Fruit fly (Drosophila melanogaster) whole organism, larva: ENCODE data around the gene CG7115.
"Not testable (repeated sequence)": the region's sequence is repeated elsewhere in the genome, so short reads cannot be mapped to it uniquely, and the experiment has no call there.

Source experiments
- noc ChIP-seq: fragments of 200-800 bp; sonication (Bioruptor generic); optimal IDR thresholded peaks from 3 replicates; lab custom pipeline; 2019; ENCODE audit warnings: missing biosample characterization, mild to moderate bottlenecking, missing genetic modification characterization, moderate library complexity

CG7115 gene

dm6 chr2L:7838024-7838423 lies 17.1 kb downstream of the CG7115 start:
- TF ChIP-seq noc, result no peak

- no peak for TF ChIP-seq noc
Measured at dm6 chr2L:7840152-7840551, 19.2 kb downstream of the CG7115 start, which contains the start of gene CG14537. TSS of gene CG14537 (plus strand) at chr2L:7840452.

DNA sequence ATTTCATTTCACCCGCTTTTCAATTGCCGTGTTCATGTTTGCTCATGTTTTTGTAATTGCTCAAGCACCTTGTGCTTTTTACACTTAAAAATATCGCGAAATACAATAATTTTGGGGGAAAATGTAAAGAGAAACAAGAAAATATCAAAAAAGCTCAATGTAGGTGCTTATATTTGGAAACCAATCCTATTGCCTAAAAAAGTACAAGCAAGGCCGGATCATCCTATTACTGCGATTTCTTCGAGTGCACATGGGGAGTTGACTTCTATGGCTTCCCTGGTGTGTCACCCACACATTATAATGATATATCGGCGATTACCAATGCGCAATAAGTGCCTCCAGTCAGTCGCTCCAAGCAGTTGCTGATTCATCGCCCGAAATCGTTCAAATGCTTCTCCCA lies 20.3 kb downstream of the CG7115 start:
- TF ChIP-seq noc, result no peak

DNA sequence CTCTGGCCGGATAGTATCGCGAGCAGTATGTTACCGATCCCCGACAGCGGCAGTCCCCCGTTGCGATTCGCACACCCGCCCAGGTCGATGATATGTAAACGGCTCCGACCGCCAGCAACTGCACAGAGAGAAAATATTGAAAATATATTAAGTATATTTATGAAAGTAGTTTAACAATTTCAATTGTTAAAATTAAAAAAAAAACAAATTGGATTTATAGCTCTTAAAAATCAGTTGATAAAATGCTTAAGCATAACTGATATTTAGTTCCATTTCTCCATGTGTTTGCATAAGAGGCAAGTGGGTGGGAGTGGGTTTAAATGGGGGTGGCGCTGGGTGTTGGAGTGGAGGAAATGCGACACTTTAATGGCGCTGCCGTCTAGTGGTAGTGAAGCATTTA lies 28.5 kb downstream of the CG7115 start:
- TF ChIP-seq noc, result no peak

DNA sequence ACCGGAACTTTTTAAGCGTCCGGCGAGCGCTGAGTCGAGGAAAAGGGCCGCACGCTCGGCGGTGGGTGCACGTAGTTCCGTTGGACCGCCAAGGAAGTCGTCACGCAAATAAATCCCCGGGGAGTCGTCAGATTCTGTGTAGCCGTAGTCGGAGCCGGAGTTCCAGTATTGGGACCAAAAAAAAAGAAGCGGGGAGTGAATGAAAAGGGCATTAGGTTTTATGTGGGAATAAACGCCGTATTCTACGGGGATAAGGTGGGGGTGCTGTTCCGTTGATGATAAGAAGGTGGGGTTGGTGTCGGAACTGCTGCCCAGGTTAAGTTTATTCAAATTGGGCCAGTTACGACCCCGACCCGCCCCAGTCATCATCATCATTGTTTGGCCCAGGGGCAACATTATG lies 29.5 kb downstream of the CG7115 start:
- no peak for TF ChIP-seq noc

DNA sequence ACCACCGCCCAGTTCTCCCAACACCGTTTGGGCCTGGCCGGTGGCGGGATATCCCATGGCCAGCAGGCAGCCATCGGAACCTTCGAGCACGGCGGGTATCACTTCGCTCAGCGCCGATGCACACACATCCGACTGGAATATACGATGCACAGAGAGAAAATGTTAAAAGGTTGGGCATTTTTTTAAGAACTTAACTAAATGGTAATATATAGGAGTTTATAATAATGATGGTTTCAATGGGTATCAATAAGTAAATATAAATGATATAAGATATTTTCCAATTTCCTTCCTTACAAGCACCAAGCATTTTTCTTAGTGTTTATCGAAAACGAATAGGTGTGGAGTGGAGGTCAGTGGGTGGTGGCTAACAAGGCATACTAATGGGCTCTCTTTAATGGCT lies 30.7 kb downstream of the CG7115 start:
- TF ChIP-seq noc, result no peak

DNA sequence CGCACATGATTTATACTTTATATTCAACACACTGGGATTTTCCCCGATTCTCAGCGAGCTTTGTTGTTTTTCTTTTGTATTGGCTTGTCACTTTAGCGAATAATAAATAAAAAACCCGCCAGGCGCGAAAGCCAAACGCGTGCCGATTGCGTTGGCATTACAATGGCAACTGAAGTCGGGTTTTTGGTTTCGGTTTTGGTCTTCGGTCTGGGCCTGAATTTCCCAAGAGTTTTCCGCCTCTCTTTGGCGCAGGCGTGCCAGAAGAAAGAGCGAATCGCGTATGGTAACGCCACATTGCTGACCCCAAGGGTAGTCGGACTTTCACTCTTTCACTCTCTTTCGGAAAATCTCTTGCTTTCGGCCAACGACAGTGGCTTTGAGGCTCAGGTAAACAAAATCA lies 34.2 kb downstream of the CG7115 start, which contains the start of gene CG14535:
TSS of gene CG14535 (minus strand) at position 368 of the 400 bp plus-strand sequence.
- no peak for TF ChIP-seq noc

- not testable (repeated sequence) for TF ChIP-seq noc
Measured at dm6 chr2L:7856380-7857127, 35.6 kb downstream of the CG7115 start, which contains the start of gene lectin-28C. TSS of gene lectin-28C (plus strand) at chr2L:7857077.

dm6 chr2L:7860739-7861138 lies 39.8 kb downstream of the CG7115 start, which contains the start of gene TwdlE:
TSS of gene TwdlE (minus strand) at chr2L:7860839.
- TF ChIP-seq noc, result no peak

DNA sequence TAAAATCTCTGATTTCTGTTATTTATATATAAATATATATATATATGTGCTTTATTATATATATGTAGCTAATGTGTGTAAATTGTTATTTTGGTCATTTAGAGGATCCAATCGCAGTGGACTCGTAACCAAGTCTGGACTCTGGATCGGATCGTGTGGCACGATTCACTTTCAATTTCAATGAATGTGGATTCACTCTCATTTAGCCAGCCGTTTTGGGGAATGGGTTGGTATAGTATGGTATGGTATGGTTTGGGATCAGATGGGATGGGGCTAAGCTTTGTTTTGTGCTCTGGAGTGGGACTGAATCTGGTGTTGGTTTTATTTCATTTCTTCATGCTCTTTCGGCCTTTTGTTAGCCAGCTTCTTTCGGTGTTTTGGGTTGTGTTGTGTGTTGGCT lies 40.8 kb downstream of the CG7115 start:
- TF ChIP-seq noc, result no peak

DNA sequence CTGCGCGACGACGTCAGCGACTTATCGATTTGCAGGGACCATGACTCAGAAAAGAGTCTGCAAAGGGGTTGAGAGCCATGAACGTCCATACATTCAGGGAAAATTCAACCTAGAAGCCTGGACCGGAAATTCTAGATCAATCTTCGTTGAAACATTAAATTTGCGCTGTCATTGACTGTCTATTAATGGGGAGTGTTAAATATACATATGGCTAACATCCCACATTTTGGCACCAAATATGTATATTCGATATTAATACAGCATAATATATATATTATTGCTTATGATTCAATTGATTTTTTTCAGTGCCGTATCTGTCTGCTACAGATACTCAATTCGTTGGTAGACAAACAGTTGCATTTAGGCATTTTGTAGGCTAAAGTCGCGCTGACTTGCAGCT lies 47.7 kb downstream of the CG7115 start:
- no peak for TF ChIP-seq noc

DNA sequence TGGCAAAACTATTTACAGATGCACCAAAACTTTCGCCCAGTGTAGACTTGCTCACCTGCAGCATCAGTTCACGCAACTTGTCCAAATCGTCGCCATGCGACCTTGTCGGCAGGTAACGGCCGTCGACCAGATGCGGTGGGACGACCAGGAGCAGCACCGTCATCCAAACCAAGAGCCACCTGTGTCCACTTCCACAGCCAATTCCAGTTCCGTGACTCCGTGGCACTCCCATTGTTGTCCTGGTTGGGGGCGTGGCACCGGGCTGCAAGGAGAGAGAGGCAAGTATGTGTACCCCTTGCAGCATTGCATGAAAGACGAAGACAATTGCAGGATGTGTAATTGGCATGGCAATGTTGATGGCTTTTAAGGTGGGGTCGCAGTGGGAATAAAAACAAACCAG lies 49.3 kb downstream of the CG7115 start:
- TF ChIP-seq noc, result no peak

- TF ChIP-seq noc, result no peak
Measured at dm6 chr2L:7871332-7871731, 50.4 kb downstream of the CG7115 start, which contains the start of gene Proc. TSS of gene Proc (minus strand) at chr2L:7871432.

dm6 chr2L:7871821-7872524 lies 51.0 kb downstream of the CG7115 start:
- no peak for TF ChIP-seq noc

DNA sequence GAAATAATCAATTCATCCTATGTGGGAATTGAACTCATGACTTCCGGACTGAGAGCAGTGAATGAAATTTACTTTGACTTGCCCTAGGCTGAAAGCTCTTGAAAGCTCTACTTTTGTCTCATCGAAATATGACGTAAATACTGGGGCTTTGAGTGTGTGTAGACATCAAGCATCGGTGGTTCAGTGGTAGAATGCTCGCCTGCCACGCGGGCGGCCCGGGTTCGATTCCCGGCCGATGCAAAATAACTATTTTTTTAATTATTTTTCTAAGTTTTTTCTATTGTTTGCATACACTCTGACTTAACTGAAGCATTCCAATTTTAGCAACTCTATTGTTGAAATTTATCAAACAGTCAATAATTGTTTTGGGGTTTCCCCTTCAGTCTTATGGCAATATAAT lies 51.7 kb downstream of the CG7115 start:
- no peak for TF ChIP-seq noc
